Fruit fly (Drosophila melanogaster) whole organism, embryonic: Measurements from ENCODE around the gene Lon.

Experiments
- Awh ChIP-seq: fragments of 200-800 bp; sonication (Bioruptor generic); IDR thresholded peaks from 2 replicates; pipeline ENCODE4, ENCODE4 v1.3.6; 2022; ENCODE audit warnings: missing biosample characterization, missing genetic modification characterization
- Bgb ChIP-seq: fragments of 200-800 bp; sonication (Bioruptor generic); IDR thresholded peaks from 2 replicates; pipeline ENCODE4 v1.3.6; 2022; ENCODE audit warnings: missing biosample characterization, missing genetic modification characterization; ENCODE audit not compliant: partially characterized antibody
- CG10147 ChIP-seq: fragments of 200-800 bp; sonication (Bioruptor generic); optimal IDR thresholded peaks from 2 replicates; lab custom pipeline; 2019; ENCODE audit warnings: missing biosample characterization, mild to moderate bottlenecking, missing genetic modification characterization, moderate library complexity
- CG10366 ChIP-seq: fragments of 200-800 bp; sonication (Bioruptor generic); IDR thresholded peaks from 2 replicates; pipeline ENCODE4 v1.3.6; 2022; ENCODE audit warnings: missing biosample characterization, missing genetic modification characterization
- CG13624 ChIP-seq: fragments of 200-800 bp; sonication (Bioruptor generic); optimal IDR thresholded peaks from 2 replicates; lab custom pipeline; 2016; ENCODE audit warnings: missing biosample characterization, missing genetic modification characterization
- CG13775 ChIP-seq: fragments of 200-800 bp; sonication (Bioruptor generic); optimal IDR thresholded peaks from 3 replicates; lab custom pipeline; 2017; ENCODE audit warnings: missing biosample characterization, mild to moderate bottlenecking, missing genetic modification characterization
- CG15601 ChIP-seq: fragments of 200-800 bp; sonication (Bioruptor generic); optimal IDR thresholded peaks from 3 replicates; lab custom pipeline; 2019; ENCODE audit warnings: missing biosample characterization, mild to moderate bottlenecking, missing genetic modification characterization, moderate library complexity
- CG16779 ChIP-seq: fragments of 200-800 bp; sonication (Bioruptor generic); IDR thresholded peaks from 2 replicates; pipeline ENCODE4 v1.3.6; 2022; ENCODE audit warnings: missing biosample characterization, missing genetic modification characterization
- CG16813 ChIP-seq: fragments of 200-800 bp; sonication (Bioruptor generic); IDR thresholded peaks from 3 replicates; pipeline ENCODE4 v1.3.6; 2022; ENCODE audit warnings: missing biosample characterization, missing genetic modification characterization; ENCODE audit not compliant: partially characterized antibody
- CG17328 ChIP-seq: fragments of 200-800 bp; sonication (Bioruptor generic); IDR thresholded peaks from 2 replicates; pipeline ENCODE4 v1.3.6; 2022; ENCODE audit warnings: missing biosample characterization, missing genetic modification characterization
- CG1832 ChIP-seq: fragments of 200-800 bp; sonication (Bioruptor generic); optimal IDR thresholded peaks from 2 replicates; lab custom pipeline; 2017; ENCODE audit warnings: missing biosample characterization, mild to moderate bottlenecking, missing genetic modification characterization, inconsistent platforms
- CG2875 ChIP-seq: fragments of 200-800 bp; sonication (Bioruptor generic); optimal IDR thresholded peaks from 2 replicates; lab custom pipeline; 2017; ENCODE audit warnings: missing biosample characterization, mild to moderate bottlenecking, missing genetic modification characterization, missing genetic modification reagents
- CG2889 ChIP-seq: fragments of 200-800 bp; sonication (Bioruptor generic); IDR thresholded peaks from 3 replicates; pipeline ENCODE4 v1.3.6; 2022; ENCODE audit warnings: missing biosample characterization, missing genetic modification characterization
- CG31365 ChIP-seq: fragments of 200-800 bp; sonication (Bioruptor generic); optimal IDR thresholded peaks from 2 replicates; lab custom pipeline; 2018; ENCODE audit warnings: missing biosample characterization, mild to moderate bottlenecking, missing genetic modification characterization
- CG32767 ChIP-seq: fragments of 200-800 bp; sonication (Bioruptor generic); IDR thresholded peaks from 2 replicates; pipeline ENCODE4 v1.3.6; 2022; ENCODE audit warnings: missing biosample characterization, missing genetic modification characterization
- CG5245 ChIP-seq: fragments of 200-800 bp; sonication (Bioruptor generic); optimal IDR thresholded peaks from 3 replicates; lab custom pipeline; 2016; ENCODE audit warnings: missing biosample characterization, missing genetic modification characterization
- CG5953 ChIP-seq: fragments of 200-800 bp; sonication (Bioruptor generic); IDR thresholded peaks from 2 replicates; pipeline ENCODE4 v1.3.6; 2022; ENCODE audit warnings: missing biosample characterization, missing genetic modification characterization
- CG6791 ChIP-seq: fragments of 200-800 bp; sonication (Bioruptor generic); IDR thresholded peaks from 3 replicates; pipeline ENCODE4 v1.3.6; 2022; ENCODE audit warnings: missing biosample characterization, missing genetic modification characterization; ENCODE audit not compliant: partially characterized antibody
- CG7372 ChIP-seq: fragments of 200-800 bp; sonication (Bioruptor generic); IDR thresholded peaks from 2 replicates; pipeline ENCODE4 v1.3.6; 2022; ENCODE audit warnings: missing biosample characterization, missing genetic modification characterization
- CG7786 ChIP-seq: fragments of 200-800 bp; sonication (Bioruptor generic); optimal IDR thresholded peaks from 2 replicates; lab custom pipeline; 2016; ENCODE audit warnings: missing biosample characterization, missing genetic modification characterization
- CG8359 ChIP-seq: fragments of 200-800 bp; sonication (Bioruptor generic); optimal IDR thresholded peaks from 2 replicates; lab custom pipeline; 2017; ENCODE audit warnings: missing biosample characterization, mild to moderate bottlenecking, missing genetic modification characterization, borderline replicate concordance
- CTCF ChIP-seq: fragments of 200-800 bp; sonication (Bioruptor generic); optimal IDR thresholded peaks from 2 replicates; lab custom pipeline; 2017; ENCODE audit warnings: missing biosample characterization, mild to moderate bottlenecking, missing genetic modification characterization, moderate library complexity
- Chrac-16 ChIP-seq: fragments of 200-800 bp; sonication (Bioruptor generic); optimal IDR thresholded peaks from 3 replicates; lab custom pipeline; 2016; ENCODE audit warnings: missing biosample characterization, missing genetic modification characterization
- CkIIα-i1 ChIP-seq: fragments of 200-800 bp; sonication (Bioruptor generic); IDR thresholded peaks from 2 replicates; pipeline ENCODE4 v1.3.6; 2022; ENCODE audit warnings: missing biosample characterization, missing genetic modification characterization
- Eip74EF ChIP-seq, 2 experiments: fragments of 200-800 bp in 1 of 2; fragments of >200 bp in 1 of 2; sonication (Bioruptor generic) in 1 of 2; optimal IDR thresholded peaks; 2 replicates each; lab custom pipeline; 2017 to 2019; ENCODE audit warnings: missing biosample characterization in 2 of 2, missing genetic modification characterization in 2 of 2, mild to moderate bottlenecking in 1 of 2, moderate library complexity in 1 of 2
- Fer3 ChIP-seq: fragments of 200-800 bp; sonication (Bioruptor generic); optimal IDR thresholded peaks from 2 replicates; lab custom pipeline; 2018; ENCODE audit warnings: missing biosample characterization, mild to moderate bottlenecking, missing genetic modification characterization, moderate library complexity
- H15 ChIP-seq: fragments of 200-800 bp; sonication (Bioruptor generic); IDR thresholded peaks from 3 replicates; pipeline ENCODE4 v1.3.6; 2022; ENCODE audit warnings: missing biosample characterization, missing genetic modification characterization
- Hr3 ChIP-seq: fragments of 200-800 bp; sonication (Bioruptor generic); optimal IDR thresholded peaks from 3 replicates; lab custom pipeline; 2016; ENCODE audit warnings: missing biosample characterization, missing genetic modification characterization
- MBD-R2 ChIP-seq: fragments of 200-800 bp; sonication (Bioruptor generic); IDR thresholded peaks from 2 replicates; pipeline ENCODE4 v1.3.6; 2022; ENCODE audit warnings: missing biosample characterization, missing genetic modification characterization
- Nf-YA ChIP-seq: fragments of 200-800 bp; sonication (Bioruptor generic); IDR thresholded peaks from 2 replicates; pipeline ENCODE4 v1.3.6; 2022; ENCODE audit warnings: missing biosample characterization, missing genetic modification characterization
- Oli ChIP-seq: fragments of 200-800 bp; sonication (Bioruptor generic); optimal IDR thresholded peaks from 2 replicates; lab custom pipeline; 2018; ENCODE audit warnings: missing biosample characterization, mild to moderate bottlenecking, missing genetic modification characterization, moderate library complexity
- Optix ChIP-seq: fragments of 200-800 bp; sonication (Bioruptor generic); IDR thresholded peaks from 3 replicates; pipeline ENCODE4 v1.3.6; 2022; ENCODE audit warnings: missing biosample characterization, missing genetic modification characterization
- PHDP ChIP-seq: fragments of 200-800 bp; sonication (Bioruptor generic); optimal IDR thresholded peaks from 3 replicates; lab custom pipeline; 2018; ENCODE audit warnings: missing biosample characterization, mild to moderate bottlenecking, missing genetic modification characterization, moderate library complexity
- Rfx ChIP-seq: fragments of 200-800 bp; sonication (Bioruptor generic); IDR thresholded peaks from 2 replicates; pipeline ENCODE4 v1.3.6; 2022; ENCODE audit warnings: missing biosample characterization, missing genetic modification characterization
- Sox102F ChIP-seq: fragments of 200-800 bp; sonication (Bioruptor generic); optimal IDR thresholded peaks from 2 replicates; lab custom pipeline; 2018; ENCODE audit warnings: missing biosample characterization, mild to moderate bottlenecking, missing genetic modification characterization, moderate library complexity
- Taf1 ChIP-seq: fragments of 200-800 bp; sonication (Bioruptor generic); IDR thresholded peaks from 2 replicates; pipeline ENCODE4 v1.3.6; 2022; ENCODE audit warnings: missing biosample characterization, missing genetic modification characterization
- ara ChIP-seq: fragments of 200-800 bp; sonication (Bioruptor generic); IDR thresholded peaks from 2 replicates; pipeline ENCODE4 v1.3.6; 2022; ENCODE audit warnings: missing biosample characterization, missing genetic modification characterization
- ase ChIP-seq: fragments of 200-800 bp; sonication (Bioruptor generic); IDR thresholded peaks from 3 replicates; pipeline ENCODE4 v1.3.6; 2022; ENCODE audit warnings: missing biosample characterization, missing genetic modification characterization
- bbx ChIP-seq: fragments of 200-800 bp; sonication (Bioruptor generic); IDR thresholded peaks from 2 replicates; pipeline ENCODE4 v1.3.6; 2022; ENCODE audit warnings: missing biosample characterization, missing genetic modification characterization; ENCODE audit not compliant: partially characterized antibody
- crp ChIP-seq, 2 experiments: fragments of 200-800 bp; sonication (Bioruptor generic); optimal IDR thresholded peaks; 2 replicates in 1 of 2; 3 replicates in 1 of 2; lab custom pipeline; 2017; ENCODE audit warnings: missing biosample characterization in 2 of 2, missing genetic modification characterization in 2 of 2, mild to moderate bottlenecking in 1 of 2, moderate library complexity in 1 of 2
- dm ChIP-seq: fragments of 200-800 bp; sonication (Bioruptor generic); optimal IDR thresholded peaks from 3 replicates; lab custom pipeline; 2016; ENCODE audit warnings: missing biosample characterization, missing genetic modification characterization
- grau ChIP-seq: fragments of 200-800 bp; optimal IDR thresholded peaks from 3 replicates; lab custom pipeline; 2019; ENCODE audit warnings: missing biosample characterization, mild to moderate bottlenecking, missing genetic modification characterization, moderate library complexity
- grn ChIP-seq: fragments of 200-800 bp; sonication (Bioruptor generic); optimal IDR thresholded peaks from 3 replicates; lab custom pipeline; 2017; ENCODE audit warnings: missing biosample characterization, missing genetic modification characterization
- ind ChIP-seq: fragments of 200-800 bp; sonication (Bioruptor generic); optimal IDR thresholded peaks from 3 replicates; lab custom pipeline; 2016; ENCODE audit warnings: missing biosample characterization, missing genetic modification characterization
- kay ChIP-seq: fragments of 200-800 bp; sonication (Bioruptor generic); optimal IDR thresholded peaks from 2 replicates; lab custom pipeline; 2016; ENCODE audit warnings: missing biosample characterization, missing genetic modification characterization
- kni ChIP-seq: fragments of 200-800 bp; sonication (Bioruptor generic); optimal IDR thresholded peaks from 3 replicates; lab custom pipeline; 2017; ENCODE audit warnings: mild to moderate bottlenecking, missing biosample characterization, missing genetic modification reagents, missing genetic modification characterization
- lbe ChIP-seq: fragments of 200-800 bp; sonication (Bioruptor generic); optimal IDR thresholded peaks from 2 replicates; lab custom pipeline; 2016; ENCODE audit warnings: missing biosample characterization, mild to moderate bottlenecking, missing genetic modification characterization
- luna ChIP-seq: fragments of 200-800 bp; sonication (Bioruptor generic); optimal IDR thresholded peaks from 2 replicates; lab custom pipeline; 2016; ENCODE audit warnings: missing biosample characterization, missing genetic modification characterization
- pros ChIP-seq: fragments of 200-800 bp; sonication (Bioruptor generic); optimal IDR thresholded peaks from 3 replicates; lab custom pipeline; 2019; ENCODE audit warnings: missing biosample characterization, mild to moderate bottlenecking, missing genetic modification characterization, moderate library complexity
- salm ChIP-seq: fragments of 200-800 bp; sonication (Bioruptor generic); optimal IDR thresholded peaks from 2 replicates; lab custom pipeline; 2018; ENCODE audit warnings: missing biosample characterization, mild to moderate bottlenecking, missing genetic modification characterization
- sim ChIP-seq: fragments of 200-800 bp; sonication (Bioruptor generic); IDR thresholded peaks from 2 replicates; pipeline ENCODE4 v1.3.6; 2022; ENCODE audit warnings: missing biosample characterization, missing genetic modification characterization
- sisA ChIP-seq: fragments of 200-800 bp; sonication (Bioruptor generic); IDR thresholded peaks from 2 replicates; pipeline ENCODE4 v1.3.6; 2022; ENCODE audit warnings: missing biosample characterization, missing genetic modification characterization

Lon gene

DNA sequence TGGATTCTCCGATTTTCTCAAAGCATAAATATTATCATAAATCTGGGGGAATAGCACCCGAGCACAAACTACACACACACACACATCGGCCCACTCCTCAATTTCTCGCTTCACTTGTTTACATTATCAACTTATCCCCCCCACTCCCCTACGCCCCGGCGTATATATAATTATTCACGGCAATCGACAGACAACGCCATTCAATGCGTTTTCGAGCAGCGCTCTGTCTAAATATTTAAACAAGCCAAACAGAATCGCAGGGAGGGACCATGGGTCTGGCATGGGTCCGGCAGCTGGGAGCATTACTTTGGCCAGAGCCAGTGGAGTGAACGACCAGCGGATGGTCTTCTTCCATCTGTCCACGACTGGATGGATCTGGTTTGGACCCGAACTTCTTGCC, 36.3 kb downstream of the Lon start (continued):
- TF ChIP-seq CG31365 (tag; lab: Kevin White, UChicago): no peak
- no peak for TF ChIP-seq CTCF (GFP tag; lab: Kevin White, UChicago)
- TF ChIP-seq CG13624: no peak
- no peak for TF ChIP-seq crp (GFP tag; optimal IDR thresholded peaks at IDR 0.05; lab: Kevin White, UChicago)
- TF ChIP-seq ind (GFP tag; lab: Kevin White, UChicago): no peak
- TF ChIP-seq CG13775 (GFP tag; lab: Kevin White, UChicago): no peak
- TF ChIP-seq grn (GFP tag; lab: Kevin White, UChicago): peak; percentile 1
- no peak for TF ChIP-seq CG10147 (GFP tag; lab: Kevin White, UChicago)
- no peak for TF ChIP-seq CG5245 (GFP tag; lab: Kevin White, UChicago)
- TF ChIP-seq ase (GFP tag; lab: Robert Waterston, UW): no peak
- no peak for TF ChIP-seq CG7786 (GFP tag; lab: Kevin White, UChicago)
- TF ChIP-seq Taf1 (GFP tag; lab: Robert Waterston, UW): no peak
- peak; percentile 33; the same call in 1 of the 2 replicates for TF ChIP-seq CG5953 (GFP tag; lab: Robert Waterston, UW)
- no peak for TF ChIP-seq Oli (tag; lab: Kevin White, UChicago)
- no peak for TF ChIP-seq CG7372
- peak; percentile 68 for TF ChIP-seq kni
- TF ChIP-seq sisA (GFP tag; lab: Robert Waterston, UW): no peak
- no peak for TF ChIP-seq CG17328 (GFP tag; lab: Robert Waterston, UW)
- TF ChIP-seq Fer3 (tag; lab: Kevin White, UChicago): peak; percentile 18
- no peak for TF ChIP-seq CG6791 (GFP tag; lab: Robert Waterston, UW)
- TF ChIP-seq CG2875 (GFP tag; lab: Kevin White, UChicago): peak; percentile 79
- no peak for TF ChIP-seq lbe
- TF ChIP-seq sim (GFP tag; lab: Robert Waterston, UW): no peak
- TF ChIP-seq Rfx: peak; percentile 18; the same call in 1 of the 2 replicates
- no peak; the same call in 2 of the 3 replicates for TF ChIP-seq Optix (GFP tag; lab: Robert Waterston, UW)
- no peak for TF ChIP-seq CG10366 (GFP tag; lab: Robert Waterston, UW)
- TF ChIP-seq CkIIα-i1: no peak
- TF ChIP-seq CG16813: no peak
- TF ChIP-seq Chrac-16: no peak
- TF ChIP-seq Awh (GFP tag; lab: Robert Waterston, UW): 0 out of 2 replicates have a peak, but pooled peaks have one; percentile 40
- peak; percentile 42; the same call in 1 of the 2 replicates for TF ChIP-seq ara
- TF ChIP-seq CG16779 (GFP tag; lab: Robert Waterston, UW): no peak
- TF ChIP-seq Eip74EF (GFP tag; optimal IDR thresholded peaks at IDR 0.05; lab: Kevin White, UChicago): peak in 1 of 2 experiments; percentile 35
- peak; percentile 55 for TF ChIP-seq PHDP (tag; lab: Kevin White, UChicago)
- peak; percentile 28; the same call in 1 of the 2 replicates for TF ChIP-seq CG32767 (GFP tag; lab: Robert Waterston, UW)
- peak; percentile 38 for TF ChIP-seq salm (tag; lab: Kevin White, UChicago)
- TF ChIP-seq pros (GFP tag; lab: Kevin White, UChicago): no peak
- TF ChIP-seq CG15601 (tag; lab: Kevin White, UChicago): peak; percentile 74
- no peak for TF ChIP-seq kay (GFP tag; lab: Kevin White, UChicago)
- no peak for TF ChIP-seq luna (GFP tag; lab: Kevin White, UChicago)
- no peak for TF ChIP-seq CG1832 (GFP tag; lab: Kevin White, UChicago)
- TF ChIP-seq CG2889 (GFP tag; lab: Robert Waterston, UW): no peak
- no peak for TF ChIP-seq Bgb (GFP tag; lab: Robert Waterston, UW)
- TF ChIP-seq H15 (GFP tag; lab: Robert Waterston, UW): peak; percentile 50; the same call in 2 of the 3 replicates
- TF ChIP-seq Hr3 (GFP tag; lab: Kevin White, UChicago): no peak
- no peak for TF ChIP-seq Nf-YA
- TF ChIP-seq Sox102F (GFP tag; lab: Kevin White, UChicago): peak; percentile 28
- TF ChIP-seq MBD-R2 (GFP tag; lab: Robert Waterston, UW): no peak
- TF ChIP-seq dm (GFP tag; lab: Kevin White, UChicago): no peak
- peak; percentile 5 for TF ChIP-seq grau (tag; lab: Kevin White, UChicago)
- TF ChIP-seq CG8359 (GFP tag; lab: Kevin White, UChicago): peak; percentile 31
- no peak for TF ChIP-seq bbx (GFP tag; lab: Robert Waterston, UW)
